Fruit fly (Drosophila melanogaster): ENCODE measurements around the gene IntS10.

Gene IntS10

dm6 chr3L:3852842-3853241 is 46.3 kb downstream of the IntS10 start (continued):
- TF ChIP-seq CG6276 (GFP tag; optimal IDR thresholded peaks at IDR 0.05) (no peak), esn (GFP tag; optimal IDR thresholded peaks at IDR 0.05) (peak; percentile 42), topi (GFP tag; optimal IDR thresholded peaks at IDR 0.05) (peak; percentile 13), CG3919 (GFP tag; optimal IDR thresholded peaks at IDR 0.05) (peak; percentile 56), fd59A (GFP tag; optimal IDR thresholded peaks at IDR 0.05) (peak; percentile 82), Sox102F (GFP tag; optimal IDR thresholded peaks at IDR 0.05) (peak; percentile 30), fd85E (GFP tag; optimal IDR thresholded peaks at IDR 0.05) (no peak), svp (GFP tag) (peak; percentile 74), Ets96B (tag; optimal IDR thresholded peaks at IDR 0.05) (peak; percentile 22), Sox14 (GFP tag; optimal IDR thresholded peaks at IDR 0.05) (peak; percentile 75), CG6854 (GFP tag; optimal IDR thresholded peaks at IDR 0.05) (no peak), CG15336 (GFP tag; IDR thresholded peaks at IDR 0.05) (peak; percentile 59), pdm3 (GFP tag; optimal IDR thresholded peaks at IDR 0.05) (peak; percentile 79), Eip78C (GFP tag) (peak; percentile 94)

DNA sequence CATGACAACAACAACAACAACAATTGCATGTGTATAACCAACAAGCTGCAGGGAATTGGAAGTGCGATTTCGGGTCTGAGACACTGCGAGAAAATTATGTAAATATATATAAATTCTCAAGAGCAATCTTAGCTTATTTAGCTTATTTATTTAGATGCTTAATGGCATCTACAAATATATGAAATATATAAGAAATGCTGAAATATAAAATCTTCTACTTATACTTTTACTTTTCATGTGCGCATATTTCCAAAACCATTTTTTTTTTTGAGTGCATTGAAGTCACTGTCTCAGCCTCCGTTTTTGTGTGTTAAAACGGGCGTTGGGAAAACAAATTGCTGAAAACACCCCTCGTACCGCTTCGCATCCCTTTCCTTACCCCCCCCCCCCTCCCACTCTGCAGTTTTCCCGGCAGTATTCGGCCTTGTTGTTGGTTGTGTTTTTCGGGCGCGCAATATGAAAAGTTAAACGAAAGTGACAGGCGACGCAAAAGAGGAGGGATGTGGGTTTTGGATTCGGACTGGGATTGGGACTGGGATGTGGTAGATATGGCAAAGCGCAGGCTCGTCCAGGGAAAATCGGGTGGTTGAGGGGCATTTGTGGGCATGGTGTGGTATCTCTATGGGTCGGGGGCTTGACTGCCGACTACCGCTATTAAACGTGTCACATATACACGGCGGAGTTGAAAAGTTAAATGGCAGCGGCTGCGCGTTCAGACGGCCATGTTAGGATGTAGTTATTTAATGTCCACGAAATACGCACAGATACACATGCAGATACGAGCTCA is 48.9 kb downstream of the IntS10 start:
- TF ChIP-seq Ets96B (tag; optimal IDR thresholded peaks at IDR 0.05) (no peak), svp (GFP tag) (peak; percentile 57), CG8119 (GFP tag; IDR thresholded peaks at IDR 0.05) (peak; percentile 37; the same call in 1 of the 3 replicates), achi (GFP tag; optimal IDR thresholded peaks at IDR 0.05) (peak; percentile 26), Sox14 (GFP tag; optimal IDR thresholded peaks at IDR 0.05) (no peak), eg (GFP tag; IDR thresholded peaks at IDR 0.05) (peak; percentile 49; the same call in 1 of the 3 replicates), Sox15 (GFP tag; optimal IDR thresholded peaks at IDR 0.05) (no peak), CG6163 (GFP tag; IDR thresholded peaks at IDR 0.05) (no peak), CG31627 (GFP tag; optimal IDR thresholded peaks at IDR 0.05) (peak; percentile 2), OdsH (GFP tag; optimal IDR thresholded peaks at IDR 0.05) (peak; percentile 17), esn (GFP tag; optimal IDR thresholded peaks at IDR 0.05) (peak; percentile 12), CG9139 (GFP tag; optimal IDR thresholded peaks at IDR 0.05) (no peak), CG32006 (GFP tag; optimal IDR thresholded peaks at IDR 0.05) (peak; percentile 33), CG15336 (GFP tag; IDR thresholded peaks at IDR 0.05) (peak; percentile 62), CG10631 (GFP tag; optimal IDR thresholded peaks at IDR 0.05) (peak; percentile 17), Eip78C (GFP tag) (peak; percentile 69), CG34406 (GFP tag; optimal IDR thresholded peaks at IDR 0.05) (peak; percentile 6), Hr4 (GFP tag; optimal IDR thresholded peaks at IDR 0.05) (peak; percentile 22)

- TF ChIP-seq CG8319 (GFP tag; optimal IDR thresholded peaks at IDR 0.05) (no peak), fkh (GFP tag; optimal IDR thresholded peaks at IDR 0.05) (peak; percentile 28), Lpt (GFP tag; optimal IDR thresholded peaks at IDR 0.05) (no peak)
Observed at dm6 chr3L:3856004-3856403, 49.5 kb downstream of the IntS10 start.

Measured in whole organism, prepupa.